Worm (Caenorhabditis elegans) whole organism, early embryonic: ENCODE measurements around the gene Y41C4A.7.

Source experiments
- B0310.2 ChIP-seq: sonication (generic microtip); optimal IDR thresholded peaks from 2 replicates; lab custom pipeline; 2016; ENCODE audit warnings: mild to moderate bottlenecking, missing genetic modification characterization, missing compliant biosample characterization
- F13C5.2 ChIP-seq: sonication (generic microtip); optimal IDR thresholded peaks from 2 replicates; lab custom pipeline; 2017; ENCODE audit warnings: mild to moderate bottlenecking, missing genetic modification characterization, inconsistent platforms, missing compliant biosample characterization
- aly-1 ChIP-seq: sonication (generic microtip); optimal IDR thresholded peaks from 2 replicates; lab custom pipeline; 2016; ENCODE audit warnings: missing genetic modification characterization, missing compliant biosample characterization
- ama-1 ChIP-seq: fragments of 150-350 bp; optimal IDR thresholded peaks from 2 replicates; lab custom pipeline; 2014
- ceh-13 ChIP-seq: fragments of 200-800 bp; sonication (Bioruptor generic); optimal IDR thresholded peaks from 2 replicates; lab custom pipeline; 2018; ENCODE audit warnings: mild to moderate bottlenecking, missing genetic modification characterization, missing compliant biosample characterization
- ceh-36 ChIP-seq: sonication (generic microtip); optimal IDR thresholded peaks from 2 replicates; lab custom pipeline; 2016; ENCODE audit warnings: missing genetic modification characterization, inconsistent platforms, missing compliant biosample characterization
- ets-7 ChIP-seq: sonication (generic microtip); optimal IDR thresholded peaks from 2 replicates; lab custom pipeline; 2016; ENCODE audit warnings: missing genotype, missing genetic modification characterization, missing compliant biosample characterization
- hmg-4 ChIP-seq: fragments of 200-800 bp; sonication (Bioruptor generic); optimal IDR thresholded peaks from 2 replicates; lab custom pipeline; 2018; ENCODE audit warnings: mild to moderate bottlenecking, missing genetic modification characterization, missing compliant biosample characterization
- pes-1 ChIP-seq: fragments of 200-800 bp; sonication (Bioruptor generic); IDR thresholded peaks from 2 replicates; pipeline ENCODE4 v1.3.6; 2022; ENCODE audit warnings: missing genetic modification reagents, missing genetic modification characterization, missing compliant biosample characterization
- scrt-1 ChIP-seq: fragments of 200-800 bp; sonication (Bioruptor generic); IDR thresholded peaks from 2 replicates; pipeline ENCODE4 v1.3.6; 2022; ENCODE audit warnings: missing genetic modification characterization, missing compliant biosample characterization
- tbx-11 ChIP-seq: fragments of 200-800 bp; sonication (Bioruptor generic); IDR thresholded peaks from 2 replicates; pipeline ENCODE4 v1.3.6; 2022; ENCODE audit warnings: missing genetic modification characterization, missing compliant biosample characterization
- tra-4 ChIP-seq: sonication (generic microtip); optimal IDR thresholded peaks from 2 replicates; lab custom pipeline; 2017; ENCODE audit warnings: missing genetic modification characterization, missing compliant biosample characterization

DNA sequence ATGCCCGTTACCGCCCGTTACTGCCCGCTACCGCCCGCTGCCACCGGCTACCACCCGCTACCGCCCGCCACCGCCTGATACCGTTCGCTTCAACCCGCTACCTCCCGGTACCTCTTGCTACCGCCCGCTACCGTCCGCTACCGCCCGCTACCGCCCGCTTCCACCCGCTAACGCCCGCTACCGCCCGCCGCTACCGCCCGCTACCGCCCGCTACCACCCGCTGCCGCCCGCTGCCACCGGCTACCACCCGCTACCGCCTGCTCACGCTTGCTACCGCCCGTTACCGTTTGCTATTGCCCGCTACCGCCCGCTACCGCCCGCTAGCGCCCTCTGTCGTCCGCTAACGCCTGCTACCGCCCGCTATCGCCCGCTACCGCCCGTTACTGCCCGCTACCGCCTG lies 3.2 kb downstream of the Y41C4A.7 start:
- TF ChIP-seq ama-1 (lab: Kevin White, UChicago) (no peak), ceh-36 (tag; lab: Kevin White, UChicago) (no peak), tra-4 (no peak), aly-1 (tag; lab: Kevin White, UChicago) (no peak), scrt-1 (GFP tag; lab: Robert Waterston, UW) (no peak), pes-1 (GFP tag; lab: Robert Waterston, UW) (no peak), tbx-11 (GFP tag; lab: Robert Waterston, UW) (0 out of 2 replicates have a peak, but pooled peaks have one; percentile 16), ets-7 (no peak), ceh-13 (no peak), B0310.2 (peak; percentile 13), F13C5.2 (tag; lab: Kevin White, UChicago) (no peak), hmg-4 (no peak)
